Worm (Caenorhabditis elegans) whole organism, L1 larva: ENCODE data around the gene C40H1.8.

Experiments used
- ceh-82 ChIP-seq, 3 experiments: fragments of 150-350 bp in 1 of 3; sonication (generic microtip) in 2 of 3; optimal IDR thresholded peaks; 2 replicates each; lab custom pipeline; 2014 to 2017; ENCODE audit warnings: missing biosample characterization in 3 of 3, missing genetic modification characterization in 3 of 3
- ces-1 ChIP-seq: fragments of 150-350 bp; optimal IDR thresholded peaks from 2 replicates; lab custom pipeline; 2014; ENCODE audit warnings: missing biosample characterization, missing genetic modification reagents, missing genetic modification characterization
- elt-3 ChIP-seq, 6 experiments: fragments of 150-350 bp in 1 of 6; sonication (generic microtip); optimal IDR thresholded peaks; 2 replicates each; lab custom pipeline; 2017 to 2018; ENCODE audit warnings: missing biosample characterization in 6 of 6, missing genetic modification characterization in 6 of 6, inconsistent platforms in 1 of 6
- fkh-10 ChIP-seq: sonication (generic microtip); optimal IDR thresholded peaks from 2 replicates; lab custom pipeline; 2017; ENCODE audit warnings: missing biosample characterization, missing genetic modification reagents, missing genetic modification characterization
- fkh-4 ChIP-seq: sonication (generic microtip); optimal IDR thresholded peaks from 2 replicates; lab custom pipeline; 2016; ENCODE audit warnings: missing compliant biosample characterization, missing genetic modification characterization, borderline replicate concordance
- grh-1 ChIP-seq: fragments of 200-800 bp; sonication (Bioruptor generic); IDR thresholded peaks from 2 replicates; pipeline ENCODE4 v1.3.6; 2022; ENCODE audit warnings: missing genetic modification reagents, missing genetic modification characterization, missing compliant biosample characterization
- nhr-237 ChIP-seq: fragments of 150-350 bp; optimal IDR thresholded peaks from 2 replicates; lab custom pipeline; 2014; ENCODE audit warnings: missing biosample characterization, missing genetic modification characterization
- nhr-76 ChIP-seq: sonication (generic microtip); optimal IDR thresholded peaks from 2 replicates; lab custom pipeline; 2017; ENCODE audit warnings: missing biosample characterization, missing genetic modification characterization
- pqm-1 ChIP-seq: sonication (generic microtip); optimal IDR thresholded peaks from 3 replicates; lab custom pipeline; 2017; ENCODE audit warnings: missing biosample characterization, missing genetic modification characterization
- snpc-4 ChIP-seq: fragments of 150-350 bp; optimal IDR thresholded peaks from 2 replicates; lab custom pipeline; 2014; ENCODE audit warnings: missing biosample characterization, missing genetic modification characterization
- unc-62 ChIP-seq: fragments of 150-350 bp; optimal IDR thresholded peaks from 2 replicates; lab custom pipeline; 2014; ENCODE audit warnings: missing biosample characterization, missing genetic modification reagents, missing genetic modification characterization
- zag-1 ChIP-seq: fragments of 150-350 bp; optimal IDR thresholded peaks from 2 replicates; lab custom pipeline; 2014; ENCODE audit warnings: missing biosample characterization, missing genetic modification characterization

DNA sequence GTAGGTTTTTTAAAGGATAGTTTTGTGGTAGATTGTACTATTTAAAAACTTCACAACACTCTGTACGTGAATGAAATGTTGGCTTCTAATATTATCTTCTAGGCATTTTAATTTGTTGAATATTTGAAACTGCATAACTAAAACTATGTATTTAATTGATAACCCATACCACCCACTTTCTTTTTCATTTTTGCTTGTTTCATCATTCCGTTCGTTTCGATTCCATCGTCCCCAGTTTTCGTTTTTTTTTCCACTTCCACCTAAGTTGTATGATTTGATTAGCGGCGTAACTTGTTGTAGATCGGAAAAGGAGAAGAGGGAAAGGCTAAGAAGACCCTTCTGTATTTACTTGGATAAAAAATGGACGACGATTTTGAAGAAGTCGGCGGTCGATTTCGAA lies 14.6 kb upstream of the C40H1.8 start, which contains the start of gene K01B6.3:
- no peak for TF ChIP-seq pqm-1
- no peak for TF ChIP-seq nhr-76 (tag; lab: Kevin White, UChicago)
- no peak for TF ChIP-seq ces-1 (GFP tag; lab: Kevin White, UChicago)
- TF ChIP-seq snpc-4 (tag; lab: Kevin White, UChicago), result no peak
- TF ChIP-seq fkh-10, result no peak
- TF ChIP-seq fkh-4 (tag; lab: Kevin White, UChicago), result no peak
- no peak for TF ChIP-seq nhr-237 (tag; lab: Kevin White, UChicago)
- TF ChIP-seq grh-1, result no peak
- TF ChIP-seq elt-3 (tag; optimal IDR thresholded peaks at IDR 0.05; lab: Kevin White, UChicago), result no peak
- TF ChIP-seq ceh-82 (tag; optimal IDR thresholded peaks at IDR 0.05; lab: Kevin White, UChicago), result no peak
- TF ChIP-seq zag-1 (tag; lab: Kevin White, UChicago), result no peak
- TF ChIP-seq unc-62 (GFP tag; lab: Kevin White, UChicago), result no peak
